Worm (Caenorhabditis elegans) whole organism, L1 larva: ENCODE measurements around the gene ufd-1.

Experiments used
- C16A3.4 ChIP-seq: fragments of 150-350 bp; optimal IDR thresholded peaks from 2 replicates; lab custom pipeline; 2014; ENCODE audit warnings: missing biosample characterization, missing genetic modification characterization
- F16B12.6 ChIP-seq: fragments of 150-350 bp; optimal IDR thresholded peaks from 2 replicates; lab custom pipeline; 2014; ENCODE audit warnings: missing biosample characterization, missing genetic modification characterization
- aha-1 ChIP-seq: fragments of 150-350 bp; optimal IDR thresholded peaks from 2 replicates; lab custom pipeline; 2014; ENCODE audit warnings: missing biosample characterization, missing genetic modification characterization
- ama-1 ChIP-seq: fragments of 150-350 bp; optimal IDR thresholded peaks from 2 replicates; lab custom pipeline; 2014
- ceh-63 ChIP-seq: fragments of 200-800 bp; sonication (Bioruptor generic); optimal IDR thresholded peaks from 2 replicates; lab custom pipeline; 2018; ENCODE audit warnings: mild to moderate bottlenecking, missing genetic modification characterization, missing compliant biosample characterization
- ceh-8 ChIP-seq: fragments of 200-800 bp; sonication (Bioruptor generic); optimal IDR thresholded peaks from 2 replicates; lab custom pipeline; 2018; ENCODE audit warnings: mild to moderate bottlenecking, missing genetic modification characterization, moderate library complexity, missing compliant biosample characterization
- efl-1 ChIP-seq, 4 experiments: fragments of 150-350 bp; optimal IDR thresholded peaks in 3 of 4; peaks in 1 of 4; 1 replicate in 1 of 4; 2 replicates in 3 of 4; lab custom pipeline; 2014; ENCODE audit warnings: missing biosample characterization in 2 of 4, missing genetic modification characterization in 2 of 4, missing genetic modification reagents in 2 of 4
- efl-3 ChIP-seq: fragments of 200-800 bp; sonication (Bioruptor generic); optimal IDR thresholded peaks from 2 replicates; lab custom pipeline; 2018; ENCODE audit warnings: mild to moderate bottlenecking, missing genetic modification characterization, missing compliant biosample characterization
- elt-3 ChIP-seq, 6 experiments: fragments of 150-350 bp in 1 of 6; sonication (generic microtip); optimal IDR thresholded peaks; 2 replicates each; lab custom pipeline; 2017 to 2018; ENCODE audit warnings: missing biosample characterization in 6 of 6, missing genetic modification characterization in 6 of 6, inconsistent platforms in 1 of 6
- fkh-10 ChIP-seq: sonication (generic microtip); optimal IDR thresholded peaks from 2 replicates; lab custom pipeline; 2017; ENCODE audit warnings: missing biosample characterization, missing genetic modification reagents, missing genetic modification characterization
- grh-1 ChIP-seq: fragments of 200-800 bp; sonication (Bioruptor generic); IDR thresholded peaks from 2 replicates; pipeline ENCODE4 v1.3.6; 2022; ENCODE audit warnings: missing genetic modification reagents, missing genetic modification characterization, missing compliant biosample characterization
- hlh-17 ChIP-seq: fragments of 200-800 bp; sonication (Bioruptor generic); optimal IDR thresholded peaks from 2 replicates; lab custom pipeline; 2018; ENCODE audit warnings: missing genetic modification characterization, mild to moderate bottlenecking, missing compliant biosample characterization, moderate library complexity, borderline replicate concordance
- hlh-4 ChIP-seq: sonication (generic microtip); optimal IDR thresholded peaks from 2 replicates; lab custom pipeline; 2016; ENCODE audit warnings: mild to moderate bottlenecking, missing genetic modification characterization, missing compliant biosample characterization
- hpl-2 ChIP-seq: fragments of 150-350 bp; optimal IDR thresholded peaks from 2 replicates; lab custom pipeline; 2014; ENCODE audit warnings: missing biosample characterization, missing genetic modification reagents, missing genetic modification characterization
- irx-1 ChIP-seq: sonication (generic microtip); optimal IDR thresholded peaks from 2 replicates; lab custom pipeline; 2016; ENCODE audit warnings: missing genetic modification characterization, missing compliant biosample characterization
- lin-35 ChIP-seq, 2 experiments: fragments of 150-350 bp; optimal IDR thresholded peaks; 2 replicates each; lab custom pipeline; 2014; ENCODE audit warnings: missing biosample characterization in 2 of 2, missing genetic modification characterization in 2 of 2, missing genetic modification reagents in 2 of 2
- lin-39 ChIP-seq: fragments of 150-350 bp; optimal IDR thresholded peaks from 2 replicates; lab custom pipeline; 2014; ENCODE audit warnings: missing biosample characterization, missing genetic modification reagents, missing genetic modification characterization
- lsy-2 ChIP-seq, 2 experiments: fragments of 150-350 bp; optimal IDR thresholded peaks; 2 replicates each; lab custom pipeline; 2014; ENCODE audit warnings: missing biosample characterization in 2 of 2, missing genetic modification characterization in 2 of 2
- mab-9 ChIP-seq: fragments of 200-800 bp; sonication (Bioruptor generic); IDR thresholded peaks from 2 replicates; pipeline ENCODE4 v1.3.6; 2022; ENCODE audit warnings: missing genetic modification reagents, missing genetic modification characterization, missing compliant biosample characterization
- nhr-11 ChIP-seq: fragments of 150-350 bp; optimal IDR thresholded peaks from 2 replicates; lab custom pipeline; 2014; ENCODE audit warnings: missing biosample characterization, missing genetic modification characterization
- nhr-12 ChIP-seq: sonication (generic microtip); optimal IDR thresholded peaks from 2 replicates; lab custom pipeline; 2017; ENCODE audit warnings: missing biosample characterization, missing genetic modification characterization
- nhr-19 ChIP-seq: fragments of 200-800 bp; sonication (Bioruptor generic); conservative IDR thresholded peaks from 2 replicates; pipeline ENCODE4 v1.3.6; 2022; ENCODE audit warnings: missing genetic modification characterization, missing compliant biosample characterization
- nhr-20 ChIP-seq: sonication (generic microtip); optimal IDR thresholded peaks from 2 replicates; lab custom pipeline; 2016; ENCODE audit warnings: mild to moderate bottlenecking, missing genetic modification characterization, missing compliant biosample characterization
- nhr-237 ChIP-seq: fragments of 150-350 bp; optimal IDR thresholded peaks from 2 replicates; lab custom pipeline; 2014; ENCODE audit warnings: missing biosample characterization, missing genetic modification characterization
- nhr-28 ChIP-seq: fragments of 150-350 bp; optimal IDR thresholded peaks from 2 replicates; lab custom pipeline; 2014; ENCODE audit warnings: missing biosample characterization, missing genetic modification characterization
- nhr-47 ChIP-seq: sonication (generic microtip); optimal IDR thresholded peaks from 2 replicates; lab custom pipeline; 2016; ENCODE audit warnings: mild to moderate bottlenecking, missing genetic modification characterization, moderate library complexity, missing compliant biosample characterization
- nhr-84 ChIP-seq: sonication (generic microtip); optimal IDR thresholded peaks from 2 replicates; lab custom pipeline; 2017; ENCODE audit warnings: missing biosample characterization, missing genetic modification characterization
- nhr-85 ChIP-seq: sonication (generic microtip); peaks from one replicate; lab custom pipeline; 2016; ENCODE audit warnings: missing genetic modification characterization, inconsistent platforms, missing compliant biosample characterization
- nhr-90 ChIP-seq: sonication (generic microtip); optimal IDR thresholded peaks from 2 replicates; lab custom pipeline; 2016; ENCODE audit warnings: mild to moderate bottlenecking, missing genetic modification characterization, missing compliant biosample characterization; ENCODE audit not compliant: poor library complexity
- rnt-1 ChIP-seq: sonication (generic microtip); optimal IDR thresholded peaks from 2 replicates; lab custom pipeline; 2016; ENCODE audit warnings: mild to moderate bottlenecking, missing genetic modification characterization, moderate library complexity, missing compliant biosample characterization
- skn-1 ChIP-seq: fragments of 150-350 bp; optimal IDR thresholded peaks from 2 replicates; lab custom pipeline; 2014; ENCODE audit warnings: missing biosample characterization, missing genetic modification characterization
- snpc-4 ChIP-seq: fragments of 150-350 bp; optimal IDR thresholded peaks from 2 replicates; lab custom pipeline; 2014; ENCODE audit warnings: missing biosample characterization, missing genetic modification characterization
- snu-23 ChIP-seq: sonication (generic microtip); optimal IDR thresholded peaks from 2 replicates; lab custom pipeline; 2016; ENCODE audit warnings: missing genetic modification characterization, missing compliant biosample characterization
- sox-4 ChIP-seq: sonication (generic microtip); optimal IDR thresholded peaks from 2 replicates; lab custom pipeline; 2016; ENCODE audit warnings: missing genetic modification characterization, missing compliant biosample characterization
- sup-37 ChIP-seq: fragments of 200-800 bp; sonication (Bioruptor generic); optimal IDR thresholded peaks from 2 replicates; lab custom pipeline; 2018; ENCODE audit warnings: mild to moderate bottlenecking, missing genetic modification characterization, missing compliant biosample characterization
- tlp-1 ChIP-seq: fragments of 150-350 bp; optimal IDR thresholded peaks from 2 replicates; lab custom pipeline; 2014; ENCODE audit warnings: missing biosample characterization, missing genetic modification characterization
- unc-130 ChIP-seq: fragments of 150-350 bp; optimal IDR thresholded peaks from 2 replicates; lab custom pipeline; 2017; ENCODE audit warnings: missing biosample characterization, missing genetic modification characterization, inconsistent platforms
- unc-62 ChIP-seq: fragments of 150-350 bp; optimal IDR thresholded peaks from 2 replicates; lab custom pipeline; 2014; ENCODE audit warnings: missing biosample characterization, missing genetic modification reagents, missing genetic modification characterization
- unc-86 ChIP-seq: sonication (generic microtip); optimal IDR thresholded peaks from 2 replicates; lab custom pipeline; 2016; ENCODE audit warnings: missing genetic modification characterization, missing compliant biosample characterization
- vab-15 ChIP-seq: sonication (generic microtip); optimal IDR thresholded peaks from 2 replicates; lab custom pipeline; 2017; ENCODE audit warnings: missing genotype, mild to moderate bottlenecking, missing genetic modification characterization, missing compliant biosample characterization
- xbp-1 ChIP-seq: sonication (generic microtip); optimal IDR thresholded peaks from 2 replicates; lab custom pipeline; 2016; ENCODE audit warnings: missing genetic modification characterization, missing compliant biosample characterization
- zag-1 ChIP-seq: fragments of 150-350 bp; optimal IDR thresholded peaks from 2 replicates; lab custom pipeline; 2014; ENCODE audit warnings: missing biosample characterization, missing genetic modification characterization
- ztf-4 ChIP-seq: fragments of 150-350 bp; optimal IDR thresholded peaks from 2 replicates; lab custom pipeline; 2014; ENCODE audit warnings: missing biosample characterization, missing genetic modification characterization

ufd-1 gene

ce11 chrIV:12371879-12372278 is 41.2 kb upstream of the ufd-1 start, which contains the start of gene wdr-46 (continued):
- no peak for TF ChIP-seq unc-62 (GFP tag; lab: Kevin White, UChicago)
- TF ChIP-seq mab-9 (GFP tag; lab: Robert Waterston, UW): peak; percentile 70; the same call in 1 of the 2 replicates
- TF ChIP-seq nhr-84: no peak
- TF ChIP-seq nhr-85 (tag; lab: Kevin White, UChicago): peak; percentile 92
- TF ChIP-seq xbp-1 (tag; lab: Kevin White, UChicago): peak; percentile 89
- TF ChIP-seq lin-35 (GFP tag; optimal IDR thresholded peaks at IDR 0.05; lab: Kevin White, UChicago): peak; percentile 98 to 99
- peak; percentile 48 for TF ChIP-seq fkh-10 (GFP tag; lab: Kevin White, UChicago)
- TF ChIP-seq C16A3.4 (tag; lab: Kevin White, UChicago): peak; percentile 87
- peak; percentile 63 for TF ChIP-seq irx-1 (tag; lab: Kevin White, UChicago)
- TF ChIP-seq nhr-20 (tag; lab: Kevin White, UChicago): peak; percentile 90
- peak; percentile 88 for TF ChIP-seq skn-1 (tag; lab: Kevin White, UChicago)
- peak; percentile 83 for TF ChIP-seq lin-39 (tag; lab: Kevin White, UChicago)
- TF ChIP-seq nhr-237 (tag; lab: Kevin White, UChicago): peak; percentile 62
- TF ChIP-seq snu-23: peak; percentile 91
- no peak for TF ChIP-seq ceh-63 (GFP tag; lab: Kevin White, UChicago)
- TF ChIP-seq efl-3: peak; percentile 18
- no peak for TF ChIP-seq hlh-17 (GFP tag; lab: Kevin White, UChicago)
- peak; percentile 88 for TF ChIP-seq nhr-90 (tag; lab: Kevin White, UChicago)
- no peak for TF ChIP-seq nhr-12
- peak; percentile 93 for TF ChIP-seq unc-130 (tag; lab: Kevin White, UChicago)
- peak; percentile 83 for TF ChIP-seq grh-1 (GFP tag; lab: Robert Waterston, UW)
- peak; percentile 59 for TF ChIP-seq nhr-11 (tag; lab: Kevin White, UChicago)
- TF ChIP-seq tlp-1 (tag; lab: Kevin White, UChicago): no peak
- peak; percentile 98 for TF ChIP-seq F16B12.6 (tag; lab: Kevin White, UChicago)
- peak; percentile 70 for TF ChIP-seq snpc-4 (tag; lab: Kevin White, UChicago)
- TF ChIP-seq nhr-47 (tag; lab: Kevin White, UChicago): peak; percentile 92
- peak; percentile 45 for TF ChIP-seq sox-4 (tag; lab: Kevin White, UChicago)
- no peak for TF ChIP-seq nhr-28 (tag; lab: Kevin White, UChicago)
- no peak for TF ChIP-seq hlh-4 (tag; lab: Kevin White, UChicago)
- peak; percentile 65 for TF ChIP-seq ztf-4 (tag; lab: Kevin White, UChicago)
- peak in 3 of 6 experiments; percentile 56 to 83 (median 66) for TF ChIP-seq elt-3 (tag; optimal IDR thresholded peaks at IDR 0.05; lab: Kevin White, UChicago)
- TF ChIP-seq hpl-2 (GFP tag; lab: Kevin White, UChicago): no peak
- TF ChIP-seq vab-15 (tag; lab: Kevin White, UChicago): peak; percentile 15
- no peak for TF ChIP-seq aha-1 (tag; lab: Kevin White, UChicago)
- TF ChIP-seq efl-1 (optimal IDR thresholded peaks at IDR 0.05; lab: Kevin White, UChicago): peak; percentile 88 to 99
- TF ChIP-seq efl-1 (GFP tag; optimal IDR thresholded peaks at IDR 0.05 in 1 of 2; lab: Kevin White, UChicago): peak; percentile 99 to 100
- TF ChIP-seq nhr-19 (GFP tag; lab: Robert Waterston, UW): peak; percentile 88
- peak; percentile 11 for TF ChIP-seq zag-1
- TF ChIP-seq ceh-8 (GFP tag; lab: Kevin White, UChicago): peak; percentile 76
- TF ChIP-seq unc-86 (tag; lab: Kevin White, UChicago): peak; percentile 86
- TF ChIP-seq sup-37 (GFP tag; lab: Kevin White, UChicago): peak; percentile 38
- peak; percentile 90 for TF ChIP-seq rnt-1

ce11 chrIV:12371340-12371739 is 40.6 kb upstream of the ufd-1 start:
- TF ChIP-seq nhr-237 (tag; lab: Kevin White, UChicago) (no peak), efl-1 (optimal IDR thresholded peaks at IDR 0.05; lab: Kevin White, UChicago) (no peak), efl-1 (GFP tag; optimal IDR thresholded peaks at IDR 0.05 in 1 of 2; lab: Kevin White, UChicago) (no peak), lsy-2 (tag; optimal IDR thresholded peaks at IDR 0.05; lab: Kevin White, UChicago) (no peak), ama-1 (lab: Kevin White, UChicago) (no peak)
